Fruit fly (Drosophila melanogaster) whole organism, wandering third instar larva: ENCODE data around the gene cpo.

ENCODE experiments used
- Abd-B ChIP-seq: fragments of >200 bp; optimal IDR thresholded peaks from 2 replicates; lab custom pipeline; 2017; ENCODE audit warnings: missing biosample characterization, missing genetic modification characterization
- CG32264 ChIP-seq: fragments of 200-800 bp; sonication (Bioruptor generic); optimal IDR thresholded peaks from 2 replicates; lab custom pipeline; 2016; ENCODE audit warnings: missing biosample characterization, missing genetic modification characterization
- CG9705 ChIP-seq: fragments of 200-800 bp; sonication (Bioruptor generic); optimal IDR thresholded peaks from 2 replicates; lab custom pipeline; 2018; ENCODE audit warnings: missing biosample characterization, mild to moderate bottlenecking, missing genetic modification characterization
- Dfd ChIP-seq: fragments of >200 bp; optimal IDR thresholded peaks from 2 replicates; lab custom pipeline; 2017; ENCODE audit warnings: missing biosample characterization, missing genetic modification characterization
- Dif ChIP-seq: fragments of 200-275, 200-300 bp; sonication (Bioruptor generic); optimal IDR thresholded peaks from 2 replicates; lab custom pipeline; 2018; ENCODE audit warnings: missing biosample characterization, missing genetic modification characterization; ENCODE audit not compliant: partially characterized antibody
- GATAd ChIP-seq: sonication (Bioruptor generic); optimal IDR thresholded peaks from 2 replicates; lab custom pipeline; 2016; ENCODE audit warnings: missing biosample characterization, missing genetic modification characterization
- HLH106 ChIP-seq: fragments of 200-800 bp; optimal IDR thresholded peaks from 3 replicates; lab custom pipeline; 2019; ENCODE audit warnings: missing biosample characterization, mild to moderate bottlenecking, missing genetic modification characterization, moderate library complexity
- Hr83 ChIP-seq: fragments of 200-300 bp; sonication (Bioruptor generic); optimal IDR thresholded peaks from 2 replicates; lab custom pipeline; 2016; ENCODE audit warnings: missing biosample characterization, mild to moderate bottlenecking, missing genetic modification characterization, moderate library complexity; ENCODE audit not compliant: poor library complexity, severe bottlenecking
- Jra ChIP-seq: sonication (Bioruptor generic); optimal IDR thresholded peaks from 2 replicates; lab custom pipeline; 2016; ENCODE audit warnings: missing biosample characterization, missing genetic modification characterization
- Myc ChIP-seq: fragments of >200 bp; optimal IDR thresholded peaks from 2 replicates; lab custom pipeline; 2017
- N ChIP-seq: fragments of >200 bp; optimal IDR thresholded peaks from 2 replicates; lab custom pipeline; 2018; ENCODE audit warnings: missing biosample characterization, missing external identifiers, missing genetic modification characterization
- OdsH ChIP-seq: fragments of 200-800 bp; sonication (Bioruptor generic); optimal IDR thresholded peaks from 2 replicates; lab custom pipeline; 2016; ENCODE audit warnings: missing biosample characterization, mild to moderate bottlenecking, missing genetic modification characterization
- Rel ChIP-seq, 2 experiments: fragments of 200-800 bp; sonication (Bioruptor generic) in 1 of 2; optimal IDR thresholded peaks; 2 replicates in 1 of 2; 3 replicates in 1 of 2; lab custom pipeline; 2016 to 2019; ENCODE audit warnings: mild to moderate bottlenecking in 2 of 2, missing biosample characterization in 2 of 2, missing genetic modification characterization in 2 of 2, moderate library complexity in 1 of 2
- Sp1 ChIP-seq: fragments of 200-800 bp; sonication (Bioruptor generic); optimal IDR thresholded peaks from 3 replicates; lab custom pipeline; 2019; ENCODE audit warnings: missing biosample characterization, mild to moderate bottlenecking, missing genetic modification characterization, moderate library complexity
- Vsx2 ChIP-seq: fragments of 200-300, 225-300 bp; sonication (Bioruptor generic); optimal IDR thresholded peaks from 2 replicates; lab custom pipeline; 2018; ENCODE audit warnings: missing biosample characterization, missing genetic modification characterization; ENCODE audit not compliant: partially characterized antibody
- br ChIP-seq: fragments of 200-800 bp; sonication (Bioruptor generic); optimal IDR thresholded peaks from 2 replicates; lab custom pipeline; 2016; ENCODE audit warnings: missing biosample characterization, missing genetic modification characterization
- dl ChIP-seq, 2 experiments: fragments of 175-275, 200-275 bp in 1 of 2; fragments of 200-275 bp in 1 of 2; sonication (Bioruptor generic); optimal IDR thresholded peaks; lab custom pipeline; 2018; ENCODE audit warnings: mild to moderate bottlenecking in 2 of 2, missing biosample characterization in 2 of 2, missing genetic modification characterization in 2 of 2, moderate library complexity in 2 of 2; ENCODE audit not compliant: partially characterized antibody in 2 of 2, insufficient read depth in 1 of 2
- dmrt93B ChIP-seq: fragments of 200-800 bp; sonication (Bioruptor generic); optimal IDR thresholded peaks from 2 replicates; lab custom pipeline; 2018; ENCODE audit warnings: missing biosample characterization, mild to moderate bottlenecking, missing genetic modification characterization
- dsf ChIP-seq: sonication (Bioruptor generic); optimal IDR thresholded peaks from 2 replicates; lab custom pipeline; 2016; ENCODE audit warnings: missing biosample characterization, missing genetic modification characterization, borderline replicate concordance
- ey ChIP-seq: fragments of 200-800 bp; sonication (Bioruptor generic); optimal IDR thresholded peaks from 2 replicates; lab custom pipeline; 2016; ENCODE audit warnings: missing biosample characterization, missing genetic modification characterization
- fru ChIP-seq: fragments of 200-800 bp; sonication (Bioruptor generic); optimal IDR thresholded peaks from 3 replicates; lab custom pipeline; 2016; ENCODE audit warnings: missing biosample characterization, mild to moderate bottlenecking, missing genetic modification characterization
- h ChIP-seq: fragments of 200-800 bp; sonication (Bioruptor generic); optimal IDR thresholded peaks from 3 replicates; lab custom pipeline; 2016; ENCODE audit warnings: missing biosample characterization, mild to moderate bottlenecking, missing genetic modification characterization
- lola ChIP-seq: fragments of >200 bp; optimal IDR thresholded peaks from 2 replicates; lab custom pipeline; 2017; ENCODE audit warnings: missing biosample characterization, missing genetic modification characterization
- pan ChIP-seq: fragments of >200 bp; optimal IDR thresholded peaks from 2 replicates; lab custom pipeline; 2017
- psq ChIP-seq: fragments of 200-800 bp; sonication (Bioruptor generic); optimal IDR thresholded peaks from 3 replicates; lab custom pipeline; 2017; ENCODE audit warnings: missing biosample characterization, mild to moderate bottlenecking, missing genetic modification characterization, moderate library complexity
- rgr ChIP-seq: fragments of 200-800 bp; sonication (Bioruptor generic); optimal IDR thresholded peaks from 3 replicates; lab custom pipeline; 2016; ENCODE audit warnings: missing biosample characterization, mild to moderate bottlenecking, missing genetic modification characterization
- sv ChIP-seq: fragments of 200-800 bp; sonication (Bioruptor generic); optimal IDR thresholded peaks from 3 replicates; lab custom pipeline; 2016; ENCODE audit warnings: missing biosample characterization, missing genetic modification characterization
- tai ChIP-seq: sonication (Bioruptor generic); optimal IDR thresholded peaks from 2 replicates; lab custom pipeline; 2016; ENCODE audit warnings: missing biosample characterization, missing genetic modification characterization
- usp ChIP-seq: fragments of >200 bp; optimal IDR thresholded peaks from 2 replicates; lab custom pipeline; 2017; ENCODE audit warnings: missing biosample characterization, missing genetic modification characterization
- woc ChIP-seq: sonication (Bioruptor generic); optimal IDR thresholded peaks from 2 replicates; lab custom pipeline; 2016; ENCODE audit warnings: missing biosample characterization, mild to moderate bottlenecking, missing genetic modification characterization

Gene cpo

DNA sequence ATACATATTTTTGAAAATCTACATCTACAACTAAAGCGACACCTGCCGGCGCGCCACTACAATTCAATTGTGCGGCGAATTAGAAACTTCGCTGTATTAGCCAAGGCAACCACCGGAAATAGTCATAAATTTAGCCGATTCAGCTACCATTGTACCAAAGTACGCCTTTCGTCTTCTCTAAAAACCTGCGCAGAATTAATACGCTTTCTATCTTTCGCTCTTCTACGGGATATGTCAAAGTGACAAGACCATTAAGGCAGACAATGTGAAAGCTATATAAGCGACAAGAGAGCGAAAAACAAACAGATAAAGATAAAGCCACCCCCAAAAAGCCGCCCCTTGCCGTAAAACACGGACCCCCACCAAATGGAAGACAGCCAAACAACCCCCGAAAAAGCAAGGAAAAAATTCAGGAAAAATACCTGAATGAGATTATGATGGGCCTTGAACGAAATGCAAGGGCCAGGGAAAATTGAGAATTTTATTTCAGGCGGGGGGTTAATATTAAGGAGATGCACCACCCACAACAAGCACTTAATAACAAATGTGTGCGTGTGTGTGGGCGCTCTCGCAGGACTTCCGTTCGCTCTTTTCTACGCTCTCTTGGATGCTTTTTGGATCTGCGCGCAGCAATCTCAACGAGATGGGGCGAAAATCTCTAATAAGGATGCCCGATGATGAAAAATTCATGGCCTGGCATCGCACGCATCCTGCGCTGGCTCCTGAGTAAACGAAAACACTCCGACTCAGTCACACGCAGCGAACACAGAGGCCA, at the start of gene cpo:
cpo (plus strand) TSS at position 725 of the 775 bp plus-strand sequence.
- TF ChIP-seq CG9705 (GFP tag; lab: Kevin White, UChicago) (peak; percentile 64), br (GFP tag; lab: Kevin White, UChicago) (peak; percentile 18), psq (GFP tag; lab: Kevin White, UChicago) (no peak), CG32264 (no peak), GATAd (no peak), Jra (GFP tag; lab: Kevin White, UChicago) (no peak), Sp1 (peak; percentile 44), h (peak; percentile 11), pan (no peak), N (GFP tag; lab: Kevin White, UChicago) (no peak), Abd-B (GFP tag; lab: Kevin White, UChicago) (no peak), Hr83 (GFP tag; lab: Kevin White, UChicago) (no peak), fru (GFP tag; lab: Kevin White, UChicago) (peak; percentile 29), Rel (GFP tag; optimal IDR thresholded peaks at IDR 0.05; lab: Kevin White, UChicago) (no peak), Rel (tag; optimal IDR thresholded peaks at IDR 0.05; lab: Kevin White, UChicago) (no peak), ey (no peak), dsf (GFP tag; lab: Kevin White, UChicago) (no peak), rgr (peak; percentile 55), Myc (lab: Kevin White, UChicago) (peak; percentile 3), OdsH (GFP tag; lab: Kevin White, UChicago) (no peak), lola (no peak), dmrt93B (GFP tag; lab: Kevin White, UChicago) (peak; percentile 70), Vsx2 (no peak), dl (GFP tag; optimal IDR thresholded peaks at IDR 0.05; lab: Kevin White, UChicago; ENCODE audit: insufficient read depth in 1 of 2, partially characterized antibody in 2 of 2) (no peak), usp (GFP tag; lab: Kevin White, UChicago) (no peak), sv (peak; percentile 51), HLH106 (tag; lab: Kevin White, UChicago) (peak; percentile 40), Dfd (GFP tag; lab: Kevin White, UChicago) (no peak)

dm6 chr3R:17881074-17881473, 38.6 kb upstream of the cpo start:
- TF ChIP-seq Dfd (GFP tag; lab: Kevin White, UChicago) (peak; percentile 97), Sp1 (no peak)

DNA sequence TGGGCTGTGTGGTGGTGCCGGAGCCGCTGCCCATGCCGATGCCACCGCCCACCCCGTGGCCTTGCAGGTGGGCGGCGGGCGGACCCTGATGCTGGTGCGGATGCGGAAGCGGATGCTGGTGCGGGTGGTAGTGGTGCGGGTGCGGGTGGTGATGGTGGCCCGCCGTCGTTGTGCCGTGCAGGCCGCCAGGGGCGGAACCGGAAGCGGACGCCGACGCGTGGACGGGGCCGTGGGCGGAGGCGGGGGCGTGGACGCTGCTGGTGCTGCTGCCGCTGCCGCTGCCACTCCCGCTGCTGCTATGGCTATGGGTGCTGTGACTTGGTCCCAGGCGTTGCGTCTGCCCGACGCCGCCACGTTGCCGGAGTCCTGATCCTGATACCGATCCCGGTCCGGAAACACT, 28.6 kb upstream of the cpo start:
- TF ChIP-seq Dfd (GFP tag; lab: Kevin White, UChicago) (peak; percentile 94), Dif (no peak)
- TF ChIP-seq, all 38 proteins: peak for 1

dm6 chr3R:17897281-17897680, 22.4 kb upstream of the cpo start:
- TF ChIP-seq dl (GFP tag; optimal IDR thresholded peaks at IDR 0.05; lab: Kevin White, UChicago; ENCODE audit: insufficient read depth in 1 of 2, partially characterized antibody in 2 of 2) (no peak), Vsx2 (no peak), woc (GFP tag; lab: Kevin White, UChicago) (no peak), dmrt93B (GFP tag; lab: Kevin White, UChicago) (no peak), lola (no peak), h (no peak), fru (GFP tag; lab: Kevin White, UChicago) (no peak), CG9705 (GFP tag; lab: Kevin White, UChicago) (no peak)

- TF ChIP-seq Dfd (GFP tag; lab: Kevin White, UChicago) (peak; percentile 51), tai (GFP tag; lab: Kevin White, UChicago) (no peak), dsf (GFP tag; lab: Kevin White, UChicago) (no peak), sv (no peak), Dif (no peak), pan (peak; percentile 35), dl (GFP tag; optimal IDR thresholded peaks at IDR 0.05; lab: Kevin White, UChicago; ENCODE audit: insufficient read depth in 1 of 2, partially characterized antibody in 2 of 2) (no peak), CG32264 (no peak), Abd-B (GFP tag; lab: Kevin White, UChicago) (no peak), lola (no peak), CG9705 (GFP tag; lab: Kevin White, UChicago) (no peak)
- TF ChIP-seq, all 38 proteins: peak for 2
Observed at dm6 chr3R:17897879-17898278, 21.8 kb upstream of the cpo start.
